Fruit fly (Drosophila melanogaster) whole organism: ENCODE measurements around the gene CG15865.

ENCODE experiments used
- CG8478 ChIP-seq: fragments of >200 bp; optimal IDR thresholded peaks from 2 replicates; lab custom pipeline; 2018; ENCODE audit warnings: inconsistent platforms
- Dll ChIP-seq: fragments of >200 bp; optimal IDR thresholded peaks from 2 replicates; lab custom pipeline; 2017
- EcR ChIP-seq, 2 experiments: fragments of >200 bp; optimal IDR thresholded peaks; 2 replicates each; lab custom pipeline; 2017; ENCODE audit warnings: missing biosample characterization in 2 of 2, missing genetic modification characterization in 2 of 2, missing genetic modification reagents in 2 of 2
- pan ChIP-seq: fragments of >200 bp; optimal IDR thresholded peaks from 2 replicates; lab custom pipeline; 2017
- psq ChIP-seq: fragments of >200 bp; optimal IDR thresholded peaks from 2 replicates; lab custom pipeline; 2017
- usp ChIP-seq: fragments of >200 bp; optimal IDR thresholded peaks from 2 replicates; lab custom pipeline; 2017; ENCODE audit warnings: missing biosample characterization, missing genetic modification characterization, mixed read lengths

CG15865 gene

DNA sequence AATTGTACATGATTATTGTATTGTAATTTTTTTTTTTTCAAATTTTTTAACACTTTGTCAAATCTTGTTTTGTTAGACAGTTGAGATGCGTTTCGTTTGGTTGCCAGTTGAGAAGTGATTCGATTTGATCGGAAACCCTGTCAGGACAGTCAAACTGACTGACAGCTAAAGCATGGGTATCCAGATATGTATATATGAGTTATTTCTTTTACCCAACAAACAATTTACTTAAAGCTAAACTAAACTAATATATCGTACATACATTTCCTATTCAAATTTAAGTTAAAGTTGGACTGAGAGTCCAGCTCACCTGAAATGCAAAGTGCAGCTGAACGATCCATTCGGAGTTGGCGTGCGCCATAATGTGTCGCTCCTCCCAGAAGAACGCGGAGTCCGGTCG lies 32.1 kb downstream of the CG15865 start, which contains the start of gene CG9777:
Gene CG9777 (minus strand): TSS at position 101 of the 400 bp plus-strand sequence.
- TF ChIP-seq pan (no peak), Dll (lab: Kevin White, UChicago) (no peak), EcR (GFP tag; optimal IDR thresholded peaks at IDR 0.05; lab: Kevin White, UChicago) (no peak), CG8478 (lab: Kevin White, UChicago) (no peak), usp (no peak), psq (lab: Kevin White, UChicago) (no peak)

dm6 chrX:16624519-16624918 lies 39.7 kb downstream of the CG15865 start:
- TF ChIP-seq Dll (lab: Kevin White, UChicago), result no peak
- TF ChIP-seq pan, result no peak
- TF ChIP-seq EcR (GFP tag; optimal IDR thresholded peaks at IDR 0.05; lab: Kevin White, UChicago), result no peak
- no peak for TF ChIP-seq usp
- TF ChIP-seq psq (lab: Kevin White, UChicago), result no peak
- no peak for TF ChIP-seq CG8478 (lab: Kevin White, UChicago)

DNA sequence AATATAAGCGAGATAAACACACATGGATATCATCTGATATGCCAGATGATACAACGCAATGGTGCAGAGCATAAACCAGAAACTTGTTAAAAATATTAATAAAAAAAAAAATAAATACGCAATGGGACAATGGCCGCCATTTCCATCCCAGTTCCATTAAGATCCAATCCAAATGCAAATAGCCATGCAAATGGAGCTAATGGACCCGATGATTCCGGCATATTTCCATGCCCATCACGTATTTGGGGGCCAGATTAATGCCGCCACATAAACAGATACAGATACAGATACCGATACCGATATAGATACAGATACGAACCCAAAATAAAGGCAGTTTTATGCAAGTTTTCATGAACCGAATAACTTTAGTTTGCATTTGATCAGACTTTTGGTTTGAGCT lies 40.7 kb downstream of the CG15865 start:
- TF ChIP-seq psq (lab: Kevin White, UChicago), result no peak

dm6 chrX:16621462-16621861 lies 42.8 kb downstream of the CG15865 start, which contains the start of gene CG9782:
CG9782 (minus strand) TSS chrX:16621589.
- TF ChIP-seq psq (lab: Kevin White, UChicago) (no peak), usp (no peak), Dll (lab: Kevin White, UChicago) (no peak), EcR (GFP tag; optimal IDR thresholded peaks at IDR 0.05; lab: Kevin White, UChicago) (no peak), CG8478 (lab: Kevin White, UChicago) (no peak), pan (no peak)

- TF ChIP-seq pan (no peak), EcR (GFP tag; optimal IDR thresholded peaks at IDR 0.05; lab: Kevin White, UChicago) (no peak), psq (lab: Kevin White, UChicago) (no peak), usp (no peak), CG8478 (lab: Kevin White, UChicago) (no peak), Dll (lab: Kevin White, UChicago) (no peak)
These were observed 45.5 kb downstream of the CG15865 start for dm6 chrX:16618724-16619123.

DNA sequence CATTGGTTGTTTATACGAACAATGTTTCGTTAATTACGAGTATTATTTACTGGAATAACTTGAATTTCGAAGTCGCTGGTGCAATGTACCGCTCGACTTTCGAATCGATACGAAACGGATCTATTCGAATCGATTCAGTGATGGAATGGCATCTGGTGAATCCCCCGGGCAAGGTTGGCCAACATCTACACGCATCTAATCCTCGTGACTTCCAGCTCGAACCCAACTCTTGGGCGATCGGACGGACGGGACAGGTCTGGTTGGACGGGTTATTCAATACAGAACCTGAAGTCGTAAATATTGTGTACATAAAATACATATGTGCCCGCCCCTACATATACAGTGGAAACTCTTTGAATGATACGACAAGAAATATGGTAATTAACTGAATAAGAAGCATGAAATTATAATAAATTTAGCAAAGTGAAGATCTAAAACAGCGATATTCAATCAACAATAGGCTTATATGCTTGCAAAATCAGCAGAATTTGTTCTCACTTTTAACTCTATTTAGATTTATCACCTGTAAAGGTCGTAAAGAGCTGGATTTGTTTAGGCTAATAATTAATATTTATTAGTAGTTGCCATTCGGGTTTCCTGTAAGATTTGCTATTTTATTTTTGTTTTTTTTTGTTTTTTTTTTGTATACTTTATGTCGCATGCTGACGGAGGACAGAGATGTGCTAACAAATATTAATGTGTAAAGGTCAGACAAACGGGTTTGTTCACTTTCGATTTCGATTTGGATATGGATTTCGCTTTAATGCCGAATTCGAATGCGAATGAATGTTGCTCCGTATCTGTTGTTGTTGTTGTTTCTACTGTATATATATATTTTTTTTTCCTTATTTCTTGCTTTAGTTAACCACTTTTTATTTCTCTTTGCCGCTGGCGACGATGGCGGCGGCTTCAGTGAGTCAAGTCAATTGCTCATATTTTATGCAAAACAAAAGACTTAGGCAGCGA lies 47.2 kb downstream of the CG15865 start:
- no peak for TF ChIP-seq EcR (GFP tag; optimal IDR thresholded peaks at IDR 0.05; lab: Kevin White, UChicago)
- TF ChIP-seq psq (lab: Kevin White, UChicago), result no peak
- no peak for TF ChIP-seq usp
- TF ChIP-seq pan, result no peak
- TF ChIP-seq Dll (lab: Kevin White, UChicago), result no peak
- no peak for TF ChIP-seq CG8478 (lab: Kevin White, UChicago)
